Worm (Caenorhabditis elegans): ENCODE measurements around the gene F07C6.6.

- TF ChIP-seq T22C8.4 (GFP tag; IDR thresholded peaks at IDR 0.05) (no peak), tab-1 (GFP tag; IDR thresholded peaks at IDR 0.05) (no peak)
These were observed 47.9 kb upstream of the F07C6.6 start, which contains the start of gene C36H8.1 for ce11 chrIV:12744713-12745112.
